Worm (Caenorhabditis elegans) whole organism, late embryonic: ENCODE measurements around the gene ptp-4A2.

ENCODE experiments used
- C08G9.2 ChIP-seq: sonication (generic microtip); optimal IDR thresholded peaks from 2 replicates; lab custom pipeline; 2016; ENCODE audit warnings: mild to moderate bottlenecking, missing genetic modification characterization, moderate library complexity, missing compliant biosample characterization
- F13H6.1 ChIP-seq: sonication (generic microtip); optimal IDR thresholded peaks from 2 replicates; lab custom pipeline; 2016; ENCODE audit warnings: missing genetic modification characterization, missing compliant biosample characterization
- K02D7.2 ChIP-seq: sonication (generic microtip); optimal IDR thresholded peaks from 2 replicates; lab custom pipeline; 2017; ENCODE audit warnings: mild to moderate bottlenecking, missing genetic modification characterization, missing compliant biosample characterization
- K09A11.1 ChIP-seq: sonication (generic microtip); optimal IDR thresholded peaks from 2 replicates; lab custom pipeline; 2017; ENCODE audit warnings: antibody characterized with exemption, mild to moderate bottlenecking, missing genetic modification characterization, missing compliant biosample characterization; ENCODE audit not compliant: insufficient read depth
- T23F11.4 ChIP-seq: fragments of 200-800 bp; sonication (Bioruptor generic); optimal IDR thresholded peaks from 2 replicates; lab custom pipeline; 2018; ENCODE audit warnings: mild to moderate bottlenecking, missing genetic modification characterization, missing compliant biosample characterization
- Y22D7AL.16 ChIP-seq: sonication (generic microtip); optimal IDR thresholded peaks from 2 replicates; lab custom pipeline; 2016; ENCODE audit warnings: missing genetic modification characterization, missing compliant biosample characterization
- ahr-1 ChIP-seq: sonication (generic microtip); optimal IDR thresholded peaks from 2 replicates; lab custom pipeline; 2016; ENCODE audit warnings: missing genetic modification characterization, missing compliant biosample characterization
- ceh-19 ChIP-seq: fragments of 200-800 bp; sonication (Bioruptor generic); optimal IDR thresholded peaks from 2 replicates; lab custom pipeline; 2018; ENCODE audit warnings: mild to moderate bottlenecking, missing genetic modification characterization, missing compliant biosample characterization
- ceh-22 ChIP-seq: sonication (generic microtip); optimal IDR thresholded peaks from 2 replicates; lab custom pipeline; 2017; ENCODE audit warnings: missing biosample characterization, missing genetic modification characterization
- ceh-24 ChIP-seq: sonication (generic microtip); optimal IDR thresholded peaks from 2 replicates; lab custom pipeline; 2016; ENCODE audit warnings: mild to moderate bottlenecking, missing genetic modification characterization, missing compliant biosample characterization
- ceh-30 ChIP-seq: fragments of 150-350 bp; optimal IDR thresholded peaks from 2 replicates; lab custom pipeline; 2014; ENCODE audit warnings: missing biosample characterization, missing genetic modification characterization
- ceh-34 ChIP-seq: sonication (generic microtip); optimal IDR thresholded peaks from 2 replicates; lab custom pipeline; 2016; ENCODE audit warnings: mild to moderate bottlenecking, missing genetic modification characterization, missing compliant biosample characterization
- ceh-48 ChIP-seq: sonication (generic microtip); optimal IDR thresholded peaks from 2 replicates; lab custom pipeline; 2016; ENCODE audit warnings: missing genetic modification characterization, inconsistent platforms, missing compliant biosample characterization
- ceh-6 ChIP-seq: fragments of 200-800 bp; sonication (Bioruptor generic); optimal IDR thresholded peaks from 2 replicates; lab custom pipeline; 2018; ENCODE audit warnings: mild to moderate bottlenecking, missing genetic modification characterization, missing compliant biosample characterization
- dmd-4 ChIP-seq: sonication (generic microtip); optimal IDR thresholded peaks from 2 replicates; lab custom pipeline; 2016; ENCODE audit warnings: borderline replicate concordance, missing genetic modification characterization, missing compliant biosample characterization
- ets-4 ChIP-seq: sonication (generic microtip); optimal IDR thresholded peaks from 2 replicates; lab custom pipeline; 2016; ENCODE audit warnings: missing genetic modification characterization, missing compliant biosample characterization
- fax-1 ChIP-seq: sonication (generic microtip); optimal IDR thresholded peaks from 2 replicates; lab custom pipeline; 2016; ENCODE audit warnings: missing genotype, missing genetic modification characterization, missing compliant biosample characterization
- gmeb-2 ChIP-seq: sonication (generic microtip); optimal IDR thresholded peaks from 2 replicates; lab custom pipeline; 2016; ENCODE audit warnings: missing genetic modification characterization, inconsistent platforms, missing compliant biosample characterization
- hlh-15 ChIP-seq: sonication (generic microtip); optimal IDR thresholded peaks from 2 replicates; lab custom pipeline; 2016; ENCODE audit warnings: missing genetic modification characterization, missing compliant biosample characterization
- hlh-30 ChIP-seq: sonication (generic microtip); optimal IDR thresholded peaks from 2 replicates; lab custom pipeline; 2017; ENCODE audit warnings: antibody characterized with exemption, missing genetic modification characterization, missing compliant biosample characterization; ENCODE audit not compliant: insufficient read depth
- hlh-6 ChIP-seq: sonication (generic microtip); optimal IDR thresholded peaks from 2 replicates; lab custom pipeline; 2016; ENCODE audit warnings: missing genotype, missing genetic modification characterization, missing compliant biosample characterization
- hlh-8 ChIP-seq: sonication (generic microtip); optimal IDR thresholded peaks from 2 replicates; lab custom pipeline; 2016; ENCODE audit warnings: missing genotype, missing genetic modification characterization, missing compliant biosample characterization
- lin-11 ChIP-seq: fragments of 200-800 bp; sonication (Bioruptor generic); optimal IDR thresholded peaks from 2 replicates; lab custom pipeline; 2018; ENCODE audit warnings: mild to moderate bottlenecking, missing genetic modification characterization, missing compliant biosample characterization
- madf-2 ChIP-seq: sonication (generic microtip); optimal IDR thresholded peaks from 2 replicates; lab custom pipeline; 2017; ENCODE audit warnings: missing genetic modification characterization, missing compliant biosample characterization
- nhr-232 ChIP-seq: sonication (generic microtip); optimal IDR thresholded peaks from 2 replicates; lab custom pipeline; 2016; ENCODE audit warnings: missing genetic modification characterization, missing compliant biosample characterization
- odd-2 ChIP-seq: sonication (generic microtip); optimal IDR thresholded peaks from 2 replicates; lab custom pipeline; 2017; ENCODE audit warnings: antibody characterized with exemption, mild to moderate bottlenecking, missing genetic modification characterization, missing compliant biosample characterization
- pros-1 ChIP-seq: fragments of 150-350 bp; optimal IDR thresholded peaks from 2 replicates; lab custom pipeline; 2014; ENCODE audit warnings: missing biosample characterization, missing genetic modification reagents, missing genetic modification characterization
- ref-2 ChIP-seq: sonication (generic microtip); optimal IDR thresholded peaks from 2 replicates; lab custom pipeline; 2016; ENCODE audit warnings: missing genetic modification characterization, missing compliant biosample characterization
- sdc-2 ChIP-seq: sonication (generic microtip); optimal IDR thresholded peaks from 2 replicates; lab custom pipeline; 2016; ENCODE audit warnings: missing genotype, missing genetic modification characterization, missing compliant biosample characterization
- sox-2 ChIP-seq: fragments of 200-800 bp; sonication (Bioruptor generic); IDR thresholded peaks from 2 replicates; pipeline ENCODE4 v1.3.6; 2022; ENCODE audit warnings: missing genetic modification reagents, missing genetic modification characterization, missing compliant biosample characterization
- sox-4 ChIP-seq: sonication (generic microtip); optimal IDR thresholded peaks from 2 replicates; lab custom pipeline; 2017; ENCODE audit warnings: mild to moderate bottlenecking, missing genetic modification characterization, inconsistent platforms, missing compliant biosample characterization
- tbx-7 ChIP-seq: sonication (generic microtip); optimal IDR thresholded peaks from 2 replicates; lab custom pipeline; 2016; ENCODE audit warnings: missing genotype, missing genetic modification characterization, missing compliant biosample characterization
- unc-55 ChIP-seq: sonication (generic microtip); optimal IDR thresholded peaks from 2 replicates; lab custom pipeline; 2017; ENCODE audit warnings: missing biosample characterization, missing genetic modification reagents, missing genetic modification characterization
- unc-86 ChIP-seq: sonication (generic microtip); optimal IDR thresholded peaks from 2 replicates; lab custom pipeline; 2016; ENCODE audit warnings: missing genetic modification characterization, missing compliant biosample characterization
- zip-5 ChIP-seq: sonication (generic microtip); optimal IDR thresholded peaks from 2 replicates; lab custom pipeline; 2016; ENCODE audit warnings: missing genetic modification characterization, missing compliant biosample characterization
- ztf-16 ChIP-seq: sonication (generic microtip); optimal IDR thresholded peaks from 2 replicates; lab custom pipeline; 2017; ENCODE audit warnings: missing genetic modification characterization, missing compliant biosample characterization

Gene ptp-4A2

ce11 chrX:3979146-3979545, 36.0 kb upstream of the ptp-4A2 start:
- TF ChIP-seq ceh-30 (tag; lab: Kevin White, UChicago) (no peak), Y22D7AL.16 (no peak), C08G9.2 (tag; lab: Kevin White, UChicago) (no peak), hlh-15 (tag; lab: Kevin White, UChicago) (no peak), ceh-34 (tag; lab: Kevin White, UChicago) (no peak), ceh-6 (GFP tag; lab: Kevin White, UChicago) (no peak), sox-2 (GFP tag; lab: Robert Waterston, UW) (no peak), ceh-24 (tag; lab: Kevin White, UChicago) (no peak), T23F11.4 (no peak), sox-4 (tag; lab: Kevin White, UChicago) (no peak), zip-5 (tag; lab: Kevin White, UChicago) (no peak), odd-2 (tag; lab: Kevin White, UChicago) (no peak), unc-86 (tag; lab: Kevin White, UChicago) (no peak), madf-2 (tag; lab: Kevin White, UChicago) (no peak), hlh-8 (tag; lab: Kevin White, UChicago) (no peak), ets-4 (tag; lab: Kevin White, UChicago) (no peak), K02D7.2 (tag; lab: Kevin White, UChicago) (no peak)
- TF ChIP-seq, all 69 proteins: peak for 0

- TF ChIP-seq ref-2 (tag; lab: Kevin White, UChicago) (peak; percentile 74), unc-86 (tag; lab: Kevin White, UChicago) (no peak)
Measured at ce11 chrX:3977271-3977670, 34.2 kb upstream of the ptp-4A2 start.

- TF ChIP-seq unc-55 (peak; percentile 54), K09A11.1 (tag; lab: Kevin White, UChicago) (no peak), ceh-22 (tag; lab: Kevin White, UChicago) (no peak)
- TF ChIP-seq, all 69 proteins: peak for 1
Measured at ce11 chrX:3976755-3977154, 33.6 kb upstream of the ptp-4A2 start.

ce11 chrX:3974160-3974559, 31.0 kb upstream of the ptp-4A2 start:
- TF ChIP-seq hlh-15 (tag; lab: Kevin White, UChicago) (no peak), ztf-16 (no peak), dmd-4 (no peak), ceh-19 (no peak), K09A11.1 (tag; lab: Kevin White, UChicago) (no peak), tbx-7 (tag; lab: Kevin White, UChicago) (no peak), F13H6.1 (tag; lab: Kevin White, UChicago) (no peak), hlh-30 (tag; lab: Kevin White, UChicago) (no peak), fax-1 (tag; lab: Kevin White, UChicago) (no peak), C08G9.2 (tag; lab: Kevin White, UChicago) (no peak), sdc-2 (tag; lab: Kevin White, UChicago) (no peak), pros-1 (no peak), ceh-22 (tag; lab: Kevin White, UChicago) (no peak), ceh-48 (tag; lab: Kevin White, UChicago) (no peak), ceh-24 (tag; lab: Kevin White, UChicago) (no peak), gmeb-2 (tag; lab: Kevin White, UChicago) (no peak), madf-2 (tag; lab: Kevin White, UChicago) (no peak), nhr-232 (tag; lab: Kevin White, UChicago) (no peak)

ce11 chrX:3973534-3973933, 30.4 kb upstream of the ptp-4A2 start, which contains the start of gene C16B8.4:
C16B8.4 (minus strand) TSS chrX:3973634.
- TF ChIP-seq ceh-24 (tag; lab: Kevin White, UChicago) = no peak
- TF ChIP-seq hlh-6 (tag; lab: Kevin White, UChicago) = no peak
- no peak for TF ChIP-seq hlh-8 (tag; lab: Kevin White, UChicago)
- TF ChIP-seq ahr-1 (tag; lab: Kevin White, UChicago) = no peak
- TF ChIP-seq lin-11 (tag; lab: Kevin White, UChicago) = no peak
